Fruit fly (Drosophila melanogaster) whole organism, prepupa: ENCODE results near the gene CG5326.
A peak's percentile ranks its signal among the peaks of the same experiment; 100 is the strongest.

Experiments used
- CG11294 ChIP-seq: fragments of 200-800 bp; sonication (Bioruptor generic); IDR thresholded peaks from 2 replicates; pipeline ENCODE4 v1.3.6; 2022; ENCODE audit warnings: missing biosample characterization, missing genetic modification characterization
- CG15336 ChIP-seq: fragments of 200-800 bp; sonication (Bioruptor generic); IDR thresholded peaks from 2 replicates; pipeline ENCODE4 v1.3.6; 2022; ENCODE audit warnings: missing biosample characterization, missing genetic modification characterization
- CG1621 ChIP-seq: fragments of 200-800 bp; sonication (Bioruptor generic); optimal IDR thresholded peaks from 3 replicates; lab custom pipeline; 2018; ENCODE audit warnings: missing biosample characterization, mild to moderate bottlenecking, missing genetic modification characterization
- CG3032 ChIP-seq: fragments of 200-800 bp; optimal IDR thresholded peaks from 2 replicates; lab custom pipeline; 2019; ENCODE audit warnings: missing biosample characterization, mild to moderate bottlenecking, missing genetic modification characterization, moderate library complexity
- CG4318 ChIP-seq: fragments of 200-800 bp; sonication (Bioruptor generic); optimal IDR thresholded peaks from 3 replicates; lab custom pipeline; 2017; ENCODE audit warnings: missing biosample characterization, mild to moderate bottlenecking, missing genetic modification characterization
- CG6792 ChIP-seq: fragments of 200-800 bp; sonication (Bioruptor generic); optimal IDR thresholded peaks from 3 replicates; lab custom pipeline; 2016; ENCODE audit warnings: missing biosample characterization, missing genetic modification characterization
- CG6854 ChIP-seq: fragments of 200-800 bp; sonication (Bioruptor generic); optimal IDR thresholded peaks from 2 replicates; lab custom pipeline; 2017; ENCODE audit warnings: missing biosample characterization, mild to moderate bottlenecking, missing genetic modification characterization
- CG7368 ChIP-seq: fragments of 200-800 bp; sonication (Bioruptor generic); optimal IDR thresholded peaks from 3 replicates; lab custom pipeline; 2016; ENCODE audit warnings: missing biosample characterization, missing genetic modification characterization
- CG8119 ChIP-seq: fragments of 200-800 bp; sonication (Bioruptor generic); IDR thresholded peaks from 3 replicates; pipeline ENCODE4 v1.3.6; 2022; ENCODE audit warnings: missing biosample characterization, missing genetic modification characterization
- CG8632 ChIP-seq: fragments of 200-800 bp; sonication (Bioruptor generic); optimal IDR thresholded peaks from 3 replicates; lab custom pipeline; 2016; ENCODE audit warnings: missing biosample characterization, missing genetic modification characterization
- CG9139 ChIP-seq: fragments of 200-800 bp; sonication (Bioruptor generic); optimal IDR thresholded peaks from 3 replicates; lab custom pipeline; 2017; ENCODE audit warnings: missing biosample characterization, mild to moderate bottlenecking, missing genetic modification characterization
- Eip75B ChIP-seq: fragments of 200-800 bp; sonication (Bioruptor generic); optimal IDR thresholded peaks from 3 replicates; lab custom pipeline; 2016; ENCODE audit warnings: missing biosample characterization, missing genetic modification characterization
- Eip78C ChIP-seq: fragments of 200-800 bp; sonication (Bioruptor generic); peaks from one replicate; lab custom pipeline; 2016; ENCODE audit warnings: missing biosample characterization, missing genetic modification characterization
- Eip93F ChIP-seq: fragments of 200-800 bp; sonication (Bioruptor generic); optimal IDR thresholded peaks from 2 replicates; lab custom pipeline; 2016; ENCODE audit warnings: missing biosample characterization, mild to moderate bottlenecking, missing genetic modification characterization
- Gug ChIP-seq: fragments of 200-800 bp; sonication (Bioruptor generic); IDR thresholded peaks from 2 replicates; pipeline ENCODE4 v1.3.6; 2022; ENCODE audit warnings: missing biosample characterization, missing genetic modification characterization
- Hr38 ChIP-seq: sonication (Bioruptor generic); optimal IDR thresholded peaks from 2 replicates; lab custom pipeline; 2016; ENCODE audit warnings: missing biosample characterization, missing genetic modification characterization
- Hr39 ChIP-seq: fragments of 200-800 bp; sonication (Bioruptor generic); optimal IDR thresholded peaks from 2 replicates; lab custom pipeline; 2016; ENCODE audit warnings: missing biosample characterization, missing genetic modification characterization
- Met ChIP-seq: fragments of 200-800 bp; sonication (Bioruptor generic); optimal IDR thresholded peaks from 3 replicates; lab custom pipeline; 2016; ENCODE audit warnings: missing biosample characterization, missing genetic modification characterization
- OdsH ChIP-seq: fragments of 200-800 bp; sonication (Bioruptor generic); optimal IDR thresholded peaks from 3 replicates; lab custom pipeline; 2016; ENCODE audit warnings: missing biosample characterization, missing genetic modification characterization
- Sox14 ChIP-seq: fragments of 200-800 bp; sonication (Bioruptor generic); optimal IDR thresholded peaks from 3 replicates; lab custom pipeline; 2016; ENCODE audit warnings: missing biosample characterization, missing genetic modification characterization
- Sox15 ChIP-seq: fragments of 200-800 bp; sonication (Bioruptor generic); optimal IDR thresholded peaks from 3 replicates; lab custom pipeline; 2016; ENCODE audit warnings: missing biosample characterization, missing genetic modification characterization
- acj6 ChIP-seq: fragments of 200-800 bp; sonication (Bioruptor generic); optimal IDR thresholded peaks from 3 replicates; lab custom pipeline; 2016; ENCODE audit warnings: missing biosample characterization, missing genetic modification characterization
- dsx ChIP-seq: fragments of 200-800 bp; optimal IDR thresholded peaks from 3 replicates; lab custom pipeline; 2019; ENCODE audit warnings: missing biosample characterization, mild to moderate bottlenecking, missing genetic modification characterization, moderate library complexity; ENCODE audit not compliant: poor library complexity, severe bottlenecking
- eg ChIP-seq: fragments of 200-800 bp; sonication (Bioruptor generic); IDR thresholded peaks from 3 replicates; pipeline ENCODE4 v1.3.6; 2022; ENCODE audit warnings: missing biosample characterization, missing genetic modification characterization
- fd59A ChIP-seq: fragments of 200-800 bp; sonication (Bioruptor generic); optimal IDR thresholded peaks from 2 replicates; lab custom pipeline; 2017; ENCODE audit warnings: missing biosample characterization, mild to moderate bottlenecking, missing genetic modification characterization, missing genetic modification reagents
- fd85E ChIP-seq: fragments of 200-800 bp; sonication (Bioruptor generic); optimal IDR thresholded peaks from 3 replicates; lab custom pipeline; 2016; ENCODE audit warnings: missing biosample characterization, missing genetic modification characterization
- fkh ChIP-seq: fragments of 200-800 bp; sonication (Bioruptor generic); optimal IDR thresholded peaks from 3 replicates; lab custom pipeline; 2017; ENCODE audit warnings: missing biosample characterization, mild to moderate bottlenecking, missing genetic modification characterization, moderate library complexity
- lz ChIP-seq: fragments of 200-800 bp; sonication (Bioruptor generic); optimal IDR thresholded peaks from 3 replicates; lab custom pipeline; 2016; ENCODE audit warnings: missing biosample characterization, missing genetic modification characterization
- net ChIP-seq: fragments of 200-800 bp; sonication (Bioruptor generic); optimal IDR thresholded peaks from 3 replicates; lab custom pipeline; 2016; ENCODE audit warnings: missing biosample characterization, missing genetic modification characterization
- spab ChIP-seq: fragments of 200-800 bp; sonication (Bioruptor generic); optimal IDR thresholded peaks from 2 replicates; lab custom pipeline; 2017; ENCODE audit warnings: missing biosample characterization, mild to moderate bottlenecking, missing genetic modification characterization, missing genetic modification reagents

Gene CG5326

dm6 chr3R:22576096-22576697 lies 36.5 kb upstream of the CG5326 start (continued):
- no peak for TF ChIP-seq dsx (GFP tag; lab: Kevin White, UChicago)
- TF ChIP-seq Gug = peak; percentile 54
- TF ChIP-seq Sox15 = no peak
- TF ChIP-seq CG1621 (tag; lab: Kevin White, UChicago) = no peak
- no peak for TF ChIP-seq CG7368 (GFP tag; lab: Kevin White, UChicago)
- TF ChIP-seq Eip75B (GFP tag; lab: Kevin White, UChicago) = no peak
- peak; percentile 18; the same call in 1 of the 2 replicates for TF ChIP-seq CG15336 (GFP tag; lab: Robert Waterston, UW)
- TF ChIP-seq Sox14 (GFP tag; lab: Kevin White, UChicago) = no peak
- TF ChIP-seq CG8632 (GFP tag; lab: Kevin White, UChicago) = no peak
- TF ChIP-seq fkh = no peak
- no peak for TF ChIP-seq acj6 (GFP tag; lab: Kevin White, UChicago)

dm6 chr3R:22573590-22573989 lies 33.9 kb upstream of the CG5326 start:
- TF ChIP-seq fkh = peak; percentile 72
- no peak for TF ChIP-seq lz

- TF ChIP-seq CG1621 (tag; lab: Kevin White, UChicago) = no peak
- TF ChIP-seq eg (GFP tag; lab: Robert Waterston, UW) = no peak
- no peak for TF ChIP-seq spab
- TF ChIP-seq fd85E = no peak
- no peak for TF ChIP-seq Sox14 (GFP tag; lab: Kevin White, UChicago)
- TF ChIP-seq Eip93F = no peak
- TF ChIP-seq net (GFP tag; lab: Kevin White, UChicago) = no peak
- TF ChIP-seq Hr39 = no peak
- no peak for TF ChIP-seq CG4318 (GFP tag; lab: Kevin White, UChicago)
- no peak for TF ChIP-seq CG6854 (GFP tag; lab: Kevin White, UChicago)
- TF ChIP-seq, all 60 proteins: peak for 0
These were observed 30.2 kb upstream of the CG5326 start, which contains the start of gene CG33110 for dm6 chr3R:22569888-22570287. TSS of gene CG33110 (plus strand) at chr3R:22570188.

- TF ChIP-seq spab = no peak
- TF ChIP-seq fkh = peak; percentile 27
These were observed 28.8 kb upstream of the CG5326 start for dm6 chr3R:22568508-22568907.

dm6 chr3R:22565732-22566131 lies 26.0 kb upstream of the CG5326 start:
- no peak for TF ChIP-seq CG6854 (GFP tag; lab: Kevin White, UChicago)

- no peak for TF ChIP-seq CG6792 (GFP tag; lab: Kevin White, UChicago)
- TF ChIP-seq Met (GFP tag; lab: Kevin White, UChicago) = no peak
- TF ChIP-seq Eip78C (GFP tag; lab: Kevin White, UChicago) = no peak
- no peak for TF ChIP-seq CG3032 (tag; lab: Kevin White, UChicago)
- no peak for TF ChIP-seq CG9139 (GFP tag; lab: Kevin White, UChicago)
- TF ChIP-seq OdsH = no peak
- no peak for TF ChIP-seq CG6854 (GFP tag; lab: Kevin White, UChicago)
- TF ChIP-seq Hr39 = no peak
- no peak for TF ChIP-seq lz
- no peak for TF ChIP-seq fd59A (GFP tag; lab: Kevin White, UChicago)
These were observed 25.0 kb upstream of the CG5326 start for dm6 chr3R:22564707-22565106.

- TF ChIP-seq Hr39 (no peak), dsx (GFP tag; lab: Kevin White, UChicago) (no peak), CG11294 (GFP tag; lab: Robert Waterston, UW) (no peak), CG8632 (GFP tag; lab: Kevin White, UChicago) (no peak), Met (GFP tag; lab: Kevin White, UChicago) (no peak), Hr38 (GFP tag; lab: Kevin White, UChicago) (no peak), CG8119 (GFP tag; lab: Robert Waterston, UW) (no peak)
These were observed 24.4 kb upstream of the CG5326 start for dm6 chr3R:22564076-22564475.
